ENCODE assay signal across 1 fruit fly cellular context in the genomic region with DNA sequence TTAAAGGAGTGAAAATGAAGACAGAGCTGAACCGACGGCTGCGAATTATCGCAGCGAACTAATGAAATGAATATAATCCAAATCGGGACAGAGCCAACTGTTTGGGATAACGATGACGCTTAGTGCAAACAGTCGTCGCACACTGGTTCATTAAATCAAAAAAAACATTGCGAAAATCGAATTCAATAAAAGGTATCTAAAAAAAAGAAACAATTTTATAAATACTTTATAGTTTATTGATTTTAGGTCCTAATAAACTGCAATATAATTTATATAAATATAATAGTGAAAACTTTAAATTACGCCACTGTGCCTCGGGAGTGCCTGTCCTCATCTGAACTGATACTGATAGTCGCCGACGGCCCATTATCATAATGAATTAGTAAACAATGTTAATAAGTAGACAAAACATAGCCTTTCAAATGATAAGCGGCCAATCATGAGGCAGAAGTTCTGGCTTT.
TF ChIP-seq lines count a peak whose summit lies in the region.

TSS of gene CG31886 (minus strand) at position 51 of the 461 bp plus-strand sequence.

TF ChIP-seq in whole organism, embryonic, 481 proteins besides CTCF, POLR2A, EP300 and RAD21 (continued from another document and continues in another):
- TF ChIP-seq CG8388 (GFP tag; optimal IDR thresholded peaks at IDR 0.05; lab: Kevin White, UChicago) (peak; percentile 61), CG42726 (GFP tag; IDR thresholded peaks at IDR 0.05; lab: Robert Waterston, UW; ENCODE audit: partially characterized antibody) (no peak), CG17328 (GFP tag; IDR thresholded peaks at IDR 0.05; lab: Robert Waterston, UW) (peak; percentile 49; the same call in 1 of the 2 replicates), MBD-R2 (GFP tag; IDR thresholded peaks at IDR 0.05; lab: Robert Waterston, UW) (peak; percentile 21; the same call in 1 of the 2 replicates), gem (tag; optimal IDR thresholded peaks at IDR 0.05; lab: Kevin White, UChicago) (peak; percentile 55), CG17385 (GFP tag; optimal IDR thresholded peaks at IDR 0.05; lab: Kevin White, UChicago) (no peak), NK7.1 (GFP tag; optimal IDR thresholded peaks at IDR 0.05; lab: Kevin White, UChicago) (no peak), ac (GFP tag; optimal IDR thresholded peaks at IDR 0.05; lab: Kevin White, UChicago) (no peak), Gsc (GFP tag; IDR thresholded peaks at IDR 0.05; lab: Robert Waterston, UW) (no peak), toy (GFP tag; IDR thresholded peaks at IDR 0.05; lab: Robert Waterston, UW) (no peak), br (optimal IDR thresholded peaks at IDR 0.05; lab: Kevin White, UChicago) (no peak), CG4707 (GFP tag; optimal IDR thresholded peaks at IDR 0.05; lab: Kevin White, UChicago) (no peak), lov (optimal IDR thresholded peaks at IDR 0.05; lab: Kevin White, UChicago) (no peak), lov (GFP tag; IDR thresholded peaks at IDR 0.05; lab: Robert Waterston, UW) (no peak), Oaz (GFP tag; IDR thresholded peaks at IDR 0.05; lab: Robert Waterston, UW) (no peak), sug (tag; optimal IDR thresholded peaks at IDR 0.05; lab: Kevin White, UChicago) (no peak), sd (tag; optimal IDR thresholded peaks at IDR 0.05; lab: Kevin White, UChicago) (no peak), croc (GFP tag; conservative IDR thresholded peaks at IDR 0.05; lab: Robert Waterston, UW) (no peak; the same call in 2 of the 3 replicates), ERR (GFP tag; optimal IDR thresholded peaks at IDR 0.05; lab: Kevin White, UChicago) (no peak), CG18011 (GFP tag; optimal IDR thresholded peaks at IDR 0.05; lab: Kevin White, UChicago) (no peak), CG34422 (GFP tag; IDR thresholded peaks at IDR 0.05; lab: Robert Waterston, UW) (no peak), CG14014 (GFP tag; IDR thresholded peaks at IDR 0.05; lab: Robert Waterston, UW) (peak; percentile 44), prd (optimal IDR thresholded peaks at IDR 0.05; lab: Kevin White, UChicago) (no peak), prd (GFP tag; IDR thresholded peaks at IDR 0.05; lab: Robert Waterston, UW) (no peak; the same call in 2 of the 3 replicates), E2f2 (GFP tag; IDR thresholded peaks at IDR 0.05; lab: Robert Waterston, UW) (no peak), seq (GFP tag; IDR thresholded peaks at IDR 0.05; lab: Robert Waterston, UW) (no peak), tgo (GFP tag; IDR thresholded peaks at IDR 0.05; lab: Robert Waterston, UW) (peak; percentile 40; the same call in 1 of the 3 replicates), Nf-YC (tag; optimal IDR thresholded peaks at IDR 0.05; lab: Kevin White, UChicago) (no peak), CrebB (tag; optimal IDR thresholded peaks at IDR 0.05; lab: Kevin White, UChicago) (no peak), CG10565 (GFP tag; optimal IDR thresholded peaks at IDR 0.05; lab: Kevin White, UChicago) (no peak), Myb (GFP tag; optimal IDR thresholded peaks at IDR 0.05; lab: Kevin White, UChicago) (no peak), CG12391 (tag; optimal IDR thresholded peaks at IDR 0.05; lab: Kevin White, UChicago) (peak; percentile 21), CG11695 (GFP tag; IDR thresholded peaks at IDR 0.05; lab: Robert Waterston, UW) (0 out of 3 replicates have a peak, but pooled peaks have one; percentile 36), ash1 (GFP tag; optimal IDR thresholded peaks at IDR 0.05; lab: Kevin White, UChicago) (no peak), D19A (tag; optimal IDR thresholded peaks at IDR 0.05; lab: Kevin White, UChicago) (no peak), Vsx1 (GFP tag; optimal IDR thresholded peaks at IDR 0.05; lab: Kevin White, UChicago) (no peak), phol (tag; optimal IDR thresholded peaks at IDR 0.05; lab: Kevin White, UChicago) (no peak), CG8944 (GFP tag; optimal IDR thresholded peaks at IDR 0.05; lab: Kevin White, UChicago) (no peak), CG8290 (GFP tag; optimal IDR thresholded peaks at IDR 0.05; lab: Kevin White, UChicago) (no peak), CG8290 (tag; optimal IDR thresholded peaks at IDR 0.05; lab: Kevin White, UChicago) (no peak), trem (tag; optimal IDR thresholded peaks at IDR 0.05; lab: Kevin White, UChicago) (no peak), twi (tag; optimal IDR thresholded peaks at IDR 0.05; lab: Kevin White, UChicago) (no peak), Jarid2 (GFP tag; optimal IDR thresholded peaks at IDR 0.05; lab: Kevin White, UChicago) (no peak), Hr51 (GFP tag; optimal IDR thresholded peaks at IDR 0.05; lab: Kevin White, UChicago) (no peak), ranshi (GFP tag; IDR thresholded peaks at IDR 0.05; lab: Robert Waterston, UW) (no peak; the same call in 1 of the 2 replicates), CG11398 (GFP tag; optimal IDR thresholded peaks at IDR 0.05; lab: Kevin White, UChicago) (no peak), sens (GFP tag; lab: Kevin White, UChicago) (peak; percentile 78), emc (GFP tag; optimal IDR thresholded peaks at IDR 0.05; lab: Kevin White, UChicago) (no peak), CG8924 (tag; optimal IDR thresholded peaks at IDR 0.05; lab: Kevin White, UChicago) (no peak), dysf (GFP tag; IDR thresholded peaks at IDR 0.05; lab: Robert Waterston, UW) (no peak), Oli (tag; optimal IDR thresholded peaks at IDR 0.05; lab: Kevin White, UChicago) (peak; percentile 7), CG4854 (GFP tag; optimal IDR thresholded peaks at IDR 0.05; lab: Kevin White, UChicago) (no peak), TFAM (GFP tag; optimal IDR thresholded peaks at IDR 0.05; lab: Kevin White, UChicago) (no peak), ttk (GFP tag; IDR thresholded peaks at IDR 0.05; lab: Robert Waterston, UW) (no peak), vnd (GFP tag; IDR thresholded peaks at IDR 0.05; lab: Robert Waterston, UW; ENCODE audit: partially characterized antibody) (no peak), CG12659 (GFP tag; optimal IDR thresholded peaks at IDR 0.05; lab: Kevin White, UChicago) (no peak), schlank (tag; optimal IDR thresholded peaks at IDR 0.05; lab: Kevin White, UChicago) (no peak), Ssrp (tag; optimal IDR thresholded peaks at IDR 0.05; lab: Kevin White, UChicago) (peak; percentile 22), hb (GFP tag; IDR thresholded peaks at IDR 0.05; lab: Robert Waterston, UW; ENCODE audit: partially characterized antibody) (no peak), Rfx (GFP tag; IDR thresholded peaks at IDR 0.05; lab: Robert Waterston, UW) (no peak; the same call in 1 of the 2 replicates), CG4730 (GFP tag; IDR thresholded peaks at IDR 0.05; lab: Robert Waterston, UW) (peak; percentile 38; the same call in 1 of the 2 replicates), Sox102F (GFP tag; optimal IDR thresholded peaks at IDR 0.05; lab: Kevin White, UChicago) (no peak), Nf-YB (GFP tag; optimal IDR thresholded peaks at IDR 0.05; lab: Kevin White, UChicago) (no peak), Neu2 (GFP tag; optimal IDR thresholded peaks at IDR 0.05; lab: Kevin White, UChicago; ENCODE audit: borderline replicate concordance) (no peak), nerfin-2 (GFP tag; IDR thresholded peaks at IDR 0.05; lab: Robert Waterston, UW; ENCODE audit: partially characterized antibody) (no peak), ham (GFP tag; IDR thresholded peaks at IDR 0.05; lab: Robert Waterston, UW) (no peak), Elba2 (GFP tag; optimal IDR thresholded peaks at IDR 0.05; lab: Kevin White, UChicago) (no peak), CG18476 (GFP tag; optimal IDR thresholded peaks at IDR 0.05; lab: Kevin White, UChicago) (no peak), Poxn (GFP tag; IDR thresholded peaks at IDR 0.05; lab: Robert Waterston, UW) (no peak), NFAT (GFP tag; IDR thresholded peaks at IDR 0.05; lab: Robert Waterston, UW) (no peak), bowl (GFP tag; IDR thresholded peaks at IDR 0.05; lab: Robert Waterston, UW) (no peak), so (GFP tag; IDR thresholded peaks at IDR 0.05; lab: Robert Waterston, UW) (no peak), slou (GFP tag; optimal IDR thresholded peaks at IDR 0.05; lab: Kevin White, UChicago) (no peak), Gug (GFP tag; IDR thresholded peaks at IDR 0.05; lab: Robert Waterston, UW) (no peak), CG1529 (GFP tag; optimal IDR thresholded peaks at IDR 0.05; lab: Kevin White, UChicago) (no peak), CG6272 (GFP tag; IDR thresholded peaks at IDR 0.05; lab: Robert Waterston, UW) (no peak), odd (GFP tag; optimal IDR thresholded peaks at IDR 0.05; lab: Kevin White, UChicago) (no peak), zen (tag; optimal IDR thresholded peaks at IDR 0.05; lab: Kevin White, UChicago) (peak; percentile 6), hth (optimal IDR thresholded peaks at IDR 0.05; lab: Kevin White, UChicago) (no peak), Ravus (GFP tag; IDR thresholded peaks at IDR 0.05; lab: Robert Waterston, UW) (no peak), lilli (GFP tag; optimal IDR thresholded peaks at IDR 0.05; lab: Kevin White, UChicago) (peak; percentile 21), Meics (GFP tag; optimal IDR thresholded peaks at IDR 0.05; lab: Kevin White, UChicago) (peak; percentile 30), nerfin-1 (tag; optimal IDR thresholded peaks at IDR 0.05; lab: Kevin White, UChicago) (no peak), CG13424 (tag; optimal IDR thresholded peaks at IDR 0.05; lab: Kevin White, UChicago) (no peak), HHEX (GFP tag; optimal IDR thresholded peaks at IDR 0.05; lab: Kevin White, UChicago) (no peak), CG15514 (GFP tag; optimal IDR thresholded peaks at IDR 0.05; lab: Kevin White, UChicago) (peak; percentile 14), jing (GFP tag; optimal IDR thresholded peaks at IDR 0.05; lab: Kevin White, UChicago) (no peak), CG15073 (GFP tag; optimal IDR thresholded peaks at IDR 0.05; lab: Kevin White, UChicago) (no peak), klu (GFP tag; IDR thresholded peaks at IDR 0.05; lab: Robert Waterston, UW) (no peak), CG17186 (GFP tag; optimal IDR thresholded peaks at IDR 0.05; lab: Kevin White, UChicago) (no peak), ap (GFP tag; IDR thresholded peaks at IDR 0.05; lab: Robert Waterston, UW) (0 out of 2 replicates have a peak, but pooled peaks have one; percentile 14), Kr (GFP tag; optimal IDR thresholded peaks at IDR 0.05; lab: Kevin White, UChicago) (no peak), CG4360 (GFP tag; IDR thresholded peaks at IDR 0.05; lab: Robert Waterston, UW) (no peak), maf-S (GFP tag; optimal IDR thresholded peaks at IDR 0.05; lab: Kevin White, UChicago) (no peak), crc (GFP tag; optimal IDR thresholded peaks at IDR 0.05; lab: Kevin White, UChicago) (no peak), fd102C (GFP tag; optimal IDR thresholded peaks at IDR 0.05; lab: Kevin White, UChicago) (no peak), HmgD (GFP tag; optimal IDR thresholded peaks at IDR 0.05; lab: Kevin White, UChicago) (no peak), Xbp1 (GFP tag; optimal IDR thresholded peaks at IDR 0.05; lab: Kevin White, UChicago) (no peak), CG18599 (GFP tag; optimal IDR thresholded peaks at IDR 0.05; lab: Kevin White, UChicago) (peak; percentile 62), pnt (GFP tag; optimal IDR thresholded peaks at IDR 0.05; lab: Kevin White, UChicago) (no peak), dmrt11E (tag; optimal IDR thresholded peaks at IDR 0.05; lab: Kevin White, UChicago) (peak; percentile 70), unc-4 (GFP tag; IDR thresholded peaks at IDR 0.05; lab: Robert Waterston, UW; ENCODE audit: partially characterized antibody) (no peak), sqz (GFP tag; optimal IDR thresholded peaks at IDR 0.05; lab: Kevin White, UChicago) (no peak), CG32767 (GFP tag; IDR thresholded peaks at IDR 0.05; lab: Robert Waterston, UW) (0 out of 2 replicates have a peak, but pooled peaks have one; percentile 51), peb (GFP tag; IDR thresholded peaks at IDR 0.05; lab: Robert Waterston, UW) (no peak), Blimp-1 (GFP tag; optimal IDR thresholded peaks at IDR 0.05; lab: Kevin White, UChicago) (peak; percentile 29), sna (GFP tag; IDR thresholded peaks at IDR 0.05; lab: Robert Waterston, UW; ENCODE audit: partially characterized antibody) (no peak), nmo (GFP tag; optimal IDR thresholded peaks at IDR 0.05; lab: Kevin White, UChicago) (peak; percentile 15), h (optimal IDR thresholded peaks at IDR 0.05; lab: Kevin White, UChicago) (no peak), CG14860 (GFP tag; IDR thresholded peaks at IDR 0.05; lab: Robert Waterston, UW; ENCODE audit: partially characterized antibody) (no peak), CG15601 (tag; optimal IDR thresholded peaks at IDR 0.05; lab: Kevin White, UChicago) (peak; percentile 8), CG11723 (GFP tag; optimal IDR thresholded peaks at IDR 0.05; lab: Kevin White, UChicago) (no peak), dati (GFP tag; IDR thresholded peaks at IDR 0.05; lab: Robert Waterston, UW) (0 out of 2 replicates have a peak, but pooled peaks have one; percentile 4), BtbVII (GFP tag; optimal IDR thresholded peaks at IDR 0.05; lab: Kevin White, UChicago) (peak; percentile 15), HmgZ (tag; optimal IDR thresholded peaks at IDR 0.05; lab: Kevin White, UChicago) (no peak), dm (GFP tag; optimal IDR thresholded peaks at IDR 0.05; lab: Kevin White, UChicago) (no peak), HLH4C (GFP tag; IDR thresholded peaks at IDR 0.05; lab: Robert Waterston, UW; ENCODE audit: partially characterized antibody) (no peak), hbn (GFP tag; IDR thresholded peaks at IDR 0.05; lab: Robert Waterston, UW; ENCODE audit: partially characterized antibody) (no peak), tin (GFP tag; optimal IDR thresholded peaks at IDR 0.05; lab: Kevin White, UChicago) (peak; percentile 4), Taf1 (GFP tag; IDR thresholded peaks at IDR 0.05; lab: Robert Waterston, UW) (peak; percentile 52; the same call in 1 of the 2 replicates), E2f1 (GFP tag; IDR thresholded peaks at IDR 0.05; lab: Robert Waterston, UW) (no peak), CG1233 (GFP tag; optimal IDR thresholded peaks at IDR 0.05; lab: Kevin White, UChicago) (no peak), CG9215 (GFP tag; IDR thresholded peaks at IDR 0.05; lab: Robert Waterston, UW) (no peak), CG11696 (GFP tag; IDR thresholded peaks at IDR 0.05; lab: Robert Waterston, UW) (no peak), CG6254 (GFP tag; optimal IDR thresholded peaks at IDR 0.05; lab: Kevin White, UChicago) (no peak), grau (tag; optimal IDR thresholded peaks at IDR 0.05; lab: Kevin White, UChicago) (peak; percentile 6), CG7372 (GFP tag; IDR thresholded peaks at IDR 0.05; lab: Robert Waterston, UW) (peak; percentile 28; the same call in 1 of the 2 replicates), Med (GFP tag; lab: Kevin White, UChicago) (no peak), kni (GFP tag; optimal IDR thresholded peaks at IDR 0.05; lab: Kevin White, UChicago) (no peak), NC2β (GFP tag; optimal IDR thresholded peaks at IDR 0.05; lab: Kevin White, UChicago) (no peak)
